Fruit fly (Drosophila melanogaster) whole organism: ENCODE measurements around the gene scpr-C.

Experiments
- pan ChIP-seq: fragments of >200 bp; optimal IDR thresholded peaks from 2 replicates; lab custom pipeline; 2017
- psq ChIP-seq: fragments of >200 bp; optimal IDR thresholded peaks from 2 replicates; lab custom pipeline; 2017

dm6 chr3R:11246865-11247264, 21.5 kb downstream of the scpr-C start:
- no peak for TF ChIP-seq pan (lab: Kevin White, UChicago)
- no peak for TF ChIP-seq psq (lab: Kevin White, UChicago)
